Worm (Caenorhabditis elegans): ENCODE data around the gene F18E3.11.

Gene F18E3.11

ce11 chrV:7389771-7390170, 23.5 kb upstream of the F18E3.11 start, which contains the start of gene C02H6.1 (continued):
- no peak for TF ChIP-seq ahr-1 (tag; optimal IDR thresholded peaks at IDR 0.05)
- TF ChIP-seq mec-3 (tag; optimal IDR thresholded peaks at IDR 0.05; ENCODE audit: borderline replicate concordance), result no peak

DNA sequence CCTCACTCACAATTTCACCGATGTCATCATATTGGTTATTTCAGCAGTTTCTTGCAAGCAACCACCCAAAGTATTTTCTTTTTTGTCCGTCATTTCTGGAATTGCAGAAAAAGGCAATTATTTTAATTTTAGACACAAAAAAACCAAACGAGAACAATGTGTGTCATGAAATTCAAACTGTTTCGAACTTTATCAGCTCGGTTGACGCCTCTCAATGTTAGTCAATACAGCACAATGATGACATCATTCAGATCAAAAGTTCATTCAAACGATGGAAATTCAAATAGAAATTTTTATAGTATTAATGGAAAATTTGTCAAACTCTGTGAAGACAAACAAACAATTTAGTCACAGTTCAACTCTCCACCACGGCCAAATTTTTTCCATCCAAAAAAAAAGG, 21.3 kb upstream of the F18E3.11 start, which contains the start of gene fbxa-105:
TSS of gene fbxa-105 (minus strand) at position 97 of the 400 bp plus-strand sequence.
- TF ChIP-seq F13H6.1 (tag; optimal IDR thresholded peaks at IDR 0.05) (no peak), ceh-19 (GFP tag; optimal IDR thresholded peaks at IDR 0.05) (no peak), syd-9 (tag; optimal IDR thresholded peaks at IDR 0.05) (no peak), elt-2 (tag; optimal IDR thresholded peaks at IDR 0.05) (no peak), ets-4 (tag; optimal IDR thresholded peaks at IDR 0.05) (no peak), ahr-1 (tag; optimal IDR thresholded peaks at IDR 0.05) (no peak), hlh-30 (tag; optimal IDR thresholded peaks at IDR 0.05; ENCODE audit: insufficient read depth) (no peak), hlh-15 (tag; optimal IDR thresholded peaks at IDR 0.05) (no peak), Y22D7AL.16 (tag; optimal IDR thresholded peaks at IDR 0.05) (no peak), gmeb-2 (tag; optimal IDR thresholded peaks at IDR 0.05) (no peak), ceh-31 (tag; optimal IDR thresholded peaks at IDR 0.05) (no peak), ceh-34 (tag; optimal IDR thresholded peaks at IDR 0.05) (no peak), sox-2 (GFP tag; IDR thresholded peaks at IDR 0.05) (no peak), ref-2 (tag; optimal IDR thresholded peaks at IDR 0.05) (no peak), unc-55 (GFP tag; optimal IDR thresholded peaks at IDR 0.05) (no peak), tbx-7 (tag; optimal IDR thresholded peaks at IDR 0.05) (no peak), ceh-2 (tag; optimal IDR thresholded peaks at IDR 0.05) (no peak), nhr-11 (tag; optimal IDR thresholded peaks at IDR 0.05) (no peak), pat-9 (tag; optimal IDR thresholded peaks at IDR 0.05) (no peak)

ce11 chrV:7395359-7395758, 17.9 kb upstream of the F18E3.11 start, which contains the start of gene srx-9:
TSS of gene srx-9 (minus strand) at chrV:7395459.
- no peak for TF ChIP-seq unc-55 (GFP tag; optimal IDR thresholded peaks at IDR 0.05)
- TF ChIP-seq K09A11.1 (tag; optimal IDR thresholded peaks at IDR 0.05; ENCODE audit: insufficient read depth), result no peak
- no peak for TF ChIP-seq unc-3 (GFP tag; conservative IDR thresholded peaks at IDR 0.05)
- no peak for TF ChIP-seq unc-3 (tag; optimal IDR thresholded peaks at IDR 0.05)
- no peak for TF ChIP-seq C08G9.2 (tag; optimal IDR thresholded peaks at IDR 0.05)
- TF ChIP-seq ceh-19 (GFP tag; optimal IDR thresholded peaks at IDR 0.05), result no peak
- TF ChIP-seq rnt-1 (tag; optimal IDR thresholded peaks at IDR 0.05), result no peak
- TF ChIP-seq dve-1 (tag; optimal IDR thresholded peaks at IDR 0.05), result no peak
- no peak for TF ChIP-seq tbx-2 (tag; optimal IDR thresholded peaks at IDR 0.05)
- TF ChIP-seq hlh-30 (tag; optimal IDR thresholded peaks at IDR 0.05; ENCODE audit: insufficient read depth), result no peak
- TF ChIP-seq ref-2 (tag; optimal IDR thresholded peaks at IDR 0.05), result no peak
- TF ChIP-seq pha-4 (tag; optimal IDR thresholded peaks at IDR 0.05), result no peak
- TF ChIP-seq Y22D7AL.16 (tag; optimal IDR thresholded peaks at IDR 0.05), result no peak
- TF ChIP-seq syd-9 (tag; optimal IDR thresholded peaks at IDR 0.05), result no peak
- no peak for TF ChIP-seq ztf-16 (tag; optimal IDR thresholded peaks at IDR 0.05)
- no peak for TF ChIP-seq ahr-1 (tag; optimal IDR thresholded peaks at IDR 0.05)
- no peak for TF ChIP-seq mec-3 (tag; optimal IDR thresholded peaks at IDR 0.05; ENCODE audit: borderline replicate concordance)

ce11 chrV:7399202-7399601, 14.1 kb upstream of the F18E3.11 start, which contains the start of gene gst-41:
TSS of gene gst-41 (minus strand) at chrV:7399302.
- no peak for TF ChIP-seq ets-4 (tag; optimal IDR thresholded peaks at IDR 0.05)

- TF ChIP-seq rnt-1 (tag; optimal IDR thresholded peaks at IDR 0.05), result no peak
- no peak for TF ChIP-seq T23F11.4 (GFP tag; optimal IDR thresholded peaks at IDR 0.05)
- TF ChIP-seq pat-9 (tag; optimal IDR thresholded peaks at IDR 0.05), result no peak
- TF ChIP-seq ceh-31 (tag; optimal IDR thresholded peaks at IDR 0.05), result no peak
- no peak for TF ChIP-seq mec-3 (tag; optimal IDR thresholded peaks at IDR 0.05; ENCODE audit: borderline replicate concordance)
- TF ChIP-seq elt-4 (tag; optimal IDR thresholded peaks at IDR 0.05), result no peak
- no peak for TF ChIP-seq hlh-8 (tag; optimal IDR thresholded peaks at IDR 0.05)
- no peak for TF ChIP-seq C08G9.2 (tag; optimal IDR thresholded peaks at IDR 0.05)
- no peak for TF ChIP-seq zip-5 (tag; optimal IDR thresholded peaks at IDR 0.05)
- TF ChIP-seq ama-1 (optimal IDR thresholded peaks at IDR 0.05), result no peak
- no peak for TF ChIP-seq ceh-9 (tag; optimal IDR thresholded peaks at IDR 0.05)
Observed at ce11 chrV:7400095-7400494, 13.2 kb upstream of the F18E3.11 start, which contains the start of gene cnc-9. TSS of gene cnc-9 (minus strand) at chrV:7400195.

All from whole organism, late embryonic.